Worm (Caenorhabditis elegans) whole organism, young adult: ENCODE results near the gene K04C2.7.

ENCODE experiments used
- B0019.2 ChIP-seq: fragments of 200-800 bp; sonication (Bioruptor generic); conservative IDR thresholded peaks from 2 replicates; pipeline ENCODE4 v1.3.6; 2022; ENCODE audit warnings: missing genetic modification reagents, missing genetic modification characterization, missing compliant biosample characterization
- B0035.1 ChIP-seq: sonication (generic microtip); optimal IDR thresholded peaks from 2 replicates; lab custom pipeline; 2016; ENCODE audit warnings: missing genetic modification characterization, mild to moderate bottlenecking, missing compliant biosample characterization, missing genotype, missing genetic modification reagents
- B0336.3 ChIP-seq: fragments of 200-800 bp; sonication (Bioruptor generic); IDR thresholded peaks from 2 replicates; pipeline ENCODE4 v1.3.6; 2022; ENCODE audit warnings: missing genetic modification characterization, missing compliant biosample characterization
- F23B12.7 ChIP-seq: sonication (generic microtip); optimal IDR thresholded peaks from 2 replicates; lab custom pipeline; 2017; ENCODE audit warnings: missing genetic modification characterization, mild to moderate bottlenecking, missing compliant biosample characterization, antibody characterized with exemption, moderate library complexity; ENCODE audit not compliant: insufficient read depth
- F52B5.7 ChIP-seq: sonication (generic microtip); optimal IDR thresholded peaks from 2 replicates; lab custom pipeline; 2016; ENCODE audit warnings: mild to moderate bottlenecking, missing genetic modification characterization, missing compliant biosample characterization
- F57C9.4 ChIP-seq: sonication (generic microtip); optimal IDR thresholded peaks from 2 replicates; lab custom pipeline; 2017; ENCODE audit warnings: mild to moderate bottlenecking, missing genetic modification characterization, missing compliant biosample characterization
- K12H6.12 ChIP-seq: fragments of 200-800 bp; sonication (Bioruptor generic); optimal IDR thresholded peaks from 2 replicates; lab custom pipeline; 2018; ENCODE audit warnings: mild to moderate bottlenecking, missing genetic modification characterization, missing compliant biosample characterization
- Y56A3A.18 ChIP-seq: fragments of 200-800 bp; sonication (Bioruptor generic); IDR thresholded peaks from 2 replicates; pipeline ENCODE4 v1.3.6; 2022; ENCODE audit warnings: missing genetic modification reagents, missing genetic modification characterization, missing compliant biosample characterization
- ama-1 ChIP-seq, 3 experiments: fragments of 150-350 bp in 1 of 3; sonication (generic microtip) in 2 of 3; optimal IDR thresholded peaks; 2 replicates each; lab custom pipeline; 2014 to 2018; ENCODE audit warnings: missing biosample characterization in 2 of 3, missing genetic modification characterization in 2 of 3, missing genetic modification reagents in 2 of 3
- aptf-2 ChIP-seq: fragments of 200-800 bp; sonication (Bioruptor generic); conservative IDR thresholded peaks from 2 replicates; pipeline ENCODE4 v1.3.6; 2022; ENCODE audit warnings: missing genetic modification reagents, missing genetic modification characterization, missing compliant biosample characterization
- aptf-3 ChIP-seq: fragments of 200-800 bp; sonication (Bioruptor generic); IDR thresholded peaks from 2 replicates; pipeline ENCODE4 v1.3.6; 2022; ENCODE audit warnings: missing genetic modification characterization, missing compliant biosample characterization
- atf-7 ChIP-seq: sonication (generic microtip); optimal IDR thresholded peaks from 2 replicates; lab custom pipeline; 2017; ENCODE audit warnings: mild to moderate bottlenecking, missing genetic modification characterization, missing compliant biosample characterization
- athp-1 ChIP-seq: sonication (generic microtip); optimal IDR thresholded peaks from 2 replicates; lab custom pipeline; 2017; ENCODE audit warnings: mild to moderate bottlenecking, missing genetic modification characterization, missing compliant biosample characterization
- attf-5 ChIP-seq: fragments of 200-800 bp; sonication (Bioruptor generic); optimal IDR thresholded peaks from 2 replicates; lab custom pipeline; 2018; ENCODE audit warnings: mild to moderate bottlenecking, missing genetic modification characterization, missing compliant biosample characterization
- ccch-3 ChIP-seq: fragments of 200-800 bp; sonication (Bioruptor generic); optimal IDR thresholded peaks from 2 replicates; lab custom pipeline; 2018; ENCODE audit warnings: mild to moderate bottlenecking, missing genetic modification characterization, missing compliant biosample characterization
- cebp-1 ChIP-seq, 2 experiments: fragments of 200-800 bp in 1 of 2; sonication (Bioruptor generic) in 1 of 2; sonication (generic microtip) in 1 of 2; IDR thresholded peaks in 1 of 2; optimal IDR thresholded peaks in 1 of 2; 2 replicates each; pipeline versions ENCODE4 v1.3.6 to Lab custom; 2017 to 2022; ENCODE audit warnings: missing compliant biosample characterization in 2 of 2, missing genetic modification characterization in 2 of 2, mild to moderate bottlenecking in 1 of 2, missing genetic modification reagents in 1 of 2, moderate library complexity in 1 of 2
- cebp-2 ChIP-seq: fragments of 200-800 bp; sonication (Bioruptor generic); IDR thresholded peaks from 2 replicates; pipeline ENCODE4 v1.3.6; 2022; ENCODE audit warnings: missing genetic modification characterization, missing compliant biosample characterization
- ceh-100 ChIP-seq: fragments of 200-800 bp; sonication (Bioruptor generic); IDR thresholded peaks from 2 replicates; pipeline ENCODE4 v1.3.6; 2022; ENCODE audit warnings: missing genetic modification reagents, missing genetic modification characterization, missing compliant biosample characterization
- ceh-27 ChIP-seq: fragments of 200-800 bp; sonication (Bioruptor generic); optimal IDR thresholded peaks from 2 replicates; lab custom pipeline; 2018; ENCODE audit warnings: mild to moderate bottlenecking, missing genetic modification characterization, moderate library complexity, missing compliant biosample characterization
- ceh-79 ChIP-seq: sonication (generic microtip); optimal IDR thresholded peaks from 2 replicates; lab custom pipeline; 2017; ENCODE audit warnings: mild to moderate bottlenecking, missing genetic modification characterization, missing compliant biosample characterization
- chd-7 ChIP-seq: sonication (generic microtip); optimal IDR thresholded peaks from 2 replicates; lab custom pipeline; 2016; ENCODE audit warnings: mild to moderate bottlenecking, missing genetic modification characterization, moderate library complexity, missing compliant biosample characterization
- dox-1 ChIP-seq: fragments of 200-800 bp; sonication (Bioruptor generic); IDR thresholded peaks from 2 replicates; pipeline ENCODE4 v1.3.6; 2022; ENCODE audit warnings: missing genetic modification reagents, missing genetic modification characterization, missing compliant biosample characterization
- dpff-1 ChIP-seq: sonication (generic microtip); optimal IDR thresholded peaks from 2 replicates; lab custom pipeline; 2017; ENCODE audit warnings: mild to moderate bottlenecking, missing genetic modification characterization, missing compliant biosample characterization
- dpl-1 ChIP-seq: fragments of 150-350 bp; optimal IDR thresholded peaks from 2 replicates; lab custom pipeline; 2014; ENCODE audit warnings: missing biosample characterization, missing genetic modification reagents, missing genetic modification characterization
- egl-44 ChIP-seq: fragments of 200-800 bp; sonication (Bioruptor generic); IDR thresholded peaks from 2 replicates; pipeline ENCODE4 v1.3.6; 2022; ENCODE audit warnings: missing genetic modification reagents, missing genetic modification characterization, missing compliant biosample characterization
- fkh-3 ChIP-seq: sonication (generic microtip); optimal IDR thresholded peaks from 2 replicates; lab custom pipeline; 2016; ENCODE audit warnings: mild to moderate bottlenecking, missing genetic modification characterization, missing compliant biosample characterization
- gei-17 ChIP-seq: fragments of 200-800 bp; sonication (Bioruptor generic); optimal IDR thresholded peaks from 2 replicates; lab custom pipeline; 2018; ENCODE audit warnings: mild to moderate bottlenecking, missing genetic modification characterization, missing compliant biosample characterization
- hmg-1.2 ChIP-seq: fragments of 200-800 bp; sonication (Bioruptor generic); IDR thresholded peaks from 2 replicates; pipeline ENCODE4 v1.3.6; 2022; ENCODE audit warnings: missing genetic modification reagents, missing genetic modification characterization, missing compliant biosample characterization
- hrde-1 ChIP-seq: sonication (generic microtip); optimal IDR thresholded peaks from 2 replicates; lab custom pipeline; 2016; ENCODE audit warnings: missing genetic modification characterization, mild to moderate bottlenecking, missing compliant biosample characterization, moderate library complexity, missing genotype, missing genetic modification reagents, borderline replicate concordance
- lag-1 ChIP-seq: fragments of 200-800 bp; sonication (Bioruptor generic); IDR thresholded peaks from 2 replicates; pipeline ENCODE4 v1.3.6; 2022; ENCODE audit warnings: missing genetic modification reagents, missing genetic modification characterization, missing compliant biosample characterization
- lin-35 ChIP-seq, 3 experiments: fragments of 150-350 bp in 2 of 3; sonication (generic microtip) in 1 of 3; optimal IDR thresholded peaks; 2 replicates each; lab custom pipeline; 2014 to 2018; ENCODE audit warnings: missing biosample characterization in 3 of 3, missing genetic modification characterization in 3 of 3, missing genetic modification reagents in 3 of 3
- lin-54 ChIP-seq: fragments of 200-800 bp; sonication (Bioruptor generic); optimal IDR thresholded peaks from 2 replicates; lab custom pipeline; 2018; ENCODE audit warnings: mild to moderate bottlenecking, missing genetic modification characterization, missing compliant biosample characterization
- lir-1 ChIP-seq: fragments of 200-800 bp; sonication (Bioruptor generic); conservative IDR thresholded peaks from 2 replicates; pipeline ENCODE4 v1.3.6; 2022; ENCODE audit warnings: missing genetic modification reagents, missing genetic modification characterization, missing compliant biosample characterization
- madf-10 ChIP-seq: sonication (generic microtip); optimal IDR thresholded peaks from 2 replicates; lab custom pipeline; 2016; ENCODE audit warnings: mild to moderate bottlenecking, missing genetic modification characterization, missing compliant biosample characterization
- madf-6 ChIP-seq: fragments of 200-800 bp; sonication (Bioruptor generic); IDR thresholded peaks from 2 replicates; pipeline ENCODE4 v1.3.6; 2022; ENCODE audit warnings: missing genetic modification reagents, missing genetic modification characterization, missing compliant biosample characterization
- nfya-2 ChIP-seq: fragments of 200-800 bp; sonication (Bioruptor generic); IDR thresholded peaks from 2 replicates; pipeline ENCODE4 v1.3.6; 2022; ENCODE audit warnings: missing genetic modification reagents, missing genetic modification characterization, missing compliant biosample characterization
- nhr-179 ChIP-seq: sonication (generic microtip); optimal IDR thresholded peaks from 2 replicates; lab custom pipeline; 2016; ENCODE audit warnings: mild to moderate bottlenecking, missing genetic modification characterization, missing compliant biosample characterization
- nhr-27 ChIP-seq: fragments of 200-800 bp; sonication (Bioruptor generic); optimal IDR thresholded peaks from 2 replicates; lab custom pipeline; 2018; ENCODE audit warnings: mild to moderate bottlenecking, missing genetic modification characterization, moderate library complexity, missing compliant biosample characterization
- snpc-1.3 ChIP-seq: sonication (generic microtip); optimal IDR thresholded peaks from 2 replicates; lab custom pipeline; 2017; ENCODE audit warnings: missing genetic modification characterization, mild to moderate bottlenecking, missing compliant biosample characterization, antibody characterized with exemption, moderate library complexity, missing genotype, missing genetic modification reagents; ENCODE audit not compliant: insufficient read depth
- somi-1 ChIP-seq: fragments of 200-800 bp; sonication (Bioruptor generic); optimal IDR thresholded peaks from 2 replicates; lab custom pipeline; 2018; ENCODE audit warnings: mild to moderate bottlenecking, missing genetic modification characterization, missing compliant biosample characterization
- sptf-2 ChIP-seq: fragments of 200-800 bp; sonication (Bioruptor generic); optimal IDR thresholded peaks from 2 replicates; lab custom pipeline; 2018; ENCODE audit warnings: mild to moderate bottlenecking, missing genetic modification characterization, missing compliant biosample characterization
- tbp1 ChIP-seq: fragments of 200-800 bp; sonication (Bioruptor generic); optimal IDR thresholded peaks from 2 replicates; lab custom pipeline; 2018; ENCODE audit warnings: mild to moderate bottlenecking, missing genetic modification characterization, missing compliant biosample characterization
- tlf-1 ChIP-seq: fragments of 200-800 bp; sonication (Bioruptor generic); optimal IDR thresholded peaks from 2 replicates; lab custom pipeline; 2018; ENCODE audit warnings: mild to moderate bottlenecking, missing genetic modification characterization, missing compliant biosample characterization
- unc-130 ChIP-seq: sonication (generic microtip); optimal IDR thresholded peaks from 2 replicates; lab custom pipeline; 2016; ENCODE audit warnings: missing genetic modification reagents, missing genetic modification characterization, missing compliant biosample characterization
- zfh-2 ChIP-seq: fragments of 200-800 bp; sonication (Bioruptor generic); conservative IDR thresholded peaks from 2 replicates; pipeline ENCODE4 v1.3.6; 2022; ENCODE audit warnings: missing genetic modification reagents, missing genetic modification characterization, missing compliant biosample characterization
- zim-3 ChIP-seq: sonication (generic microtip); optimal IDR thresholded peaks from 2 replicates; lab custom pipeline; 2017; ENCODE audit warnings: mild to moderate bottlenecking, missing genetic modification characterization, moderate library complexity, missing compliant biosample characterization
- ztf-26 ChIP-seq: sonication (generic microtip); optimal IDR thresholded peaks from 2 replicates; lab custom pipeline; 2017; ENCODE audit warnings: missing genetic modification characterization, missing compliant biosample characterization

K04C2.7 gene

DNA sequence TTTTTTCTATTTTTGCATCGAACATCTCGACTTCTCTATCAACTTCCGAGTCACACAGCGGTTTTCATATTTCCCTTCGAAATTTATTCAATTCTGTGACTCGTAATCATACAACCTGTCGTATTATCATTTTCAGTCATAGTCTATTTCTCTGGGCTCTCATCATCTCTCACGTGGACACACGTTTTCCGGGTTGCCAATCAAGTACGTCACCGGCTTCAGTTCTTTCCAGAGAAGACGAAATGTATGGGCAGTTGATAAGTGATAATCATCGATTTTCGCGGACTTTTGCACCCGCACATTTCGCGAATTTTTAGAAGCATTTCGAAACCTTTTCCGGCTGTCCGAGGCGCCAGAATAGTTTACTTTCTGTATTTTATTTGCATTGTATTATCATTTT is 30.6 kb upstream of the K04C2.7 start, which contains the start of gene srv-1 (continued):
- TF ChIP-seq attf-5 (GFP tag; lab: Kevin White, UChicago) (peak; percentile 15), aptf-2 (no peak), ceh-100 (GFP tag; lab: Robert Waterston, UW) (no peak), cebp-1 (GFP tag; IDR thresholded peaks at IDR 0.05; lab: Robert Waterston, UW) (peak; percentile 53; the same call in 1 of the 2 replicates), cebp-1 (tag; optimal IDR thresholded peaks at IDR 0.05; lab: Kevin White, UChicago) (peak; percentile 72), hmg-1.2 (GFP tag; lab: Robert Waterston, UW) (0 out of 2 replicates have a peak, but pooled peaks have one; percentile 16), ztf-26 (tag; lab: Kevin White, UChicago) (no peak), aptf-3 (GFP tag; lab: Robert Waterston, UW) (no peak), K12H6.12 (tag; lab: Kevin White, UChicago) (no peak), nfya-2 (GFP tag; lab: Robert Waterston, UW) (no peak), dox-1 (GFP tag; lab: Robert Waterston, UW) (peak; percentile 27; the same call in 1 of the 2 replicates), Y56A3A.18 (GFP tag; lab: Robert Waterston, UW) (no peak), nhr-27 (tag; lab: Kevin White, UChicago) (no peak), lir-1 (GFP tag; lab: Robert Waterston, UW) (0 out of 2 replicates have a peak, but pooled peaks have one; percentile 9), lag-1 (no peak), somi-1 (GFP tag; lab: Kevin White, UChicago) (no peak), dpff-1 (tag; lab: Kevin White, UChicago) (no peak), lin-35 (GFP tag; optimal IDR thresholded peaks at IDR 0.05; lab: Kevin White, UChicago) (no peak), ccch-3 (GFP tag; lab: Kevin White, UChicago) (no peak), lin-54 (GFP tag; lab: Kevin White, UChicago) (peak; percentile 33), ceh-27 (GFP tag; lab: Kevin White, UChicago) (no peak), B0019.2 (GFP tag; lab: Robert Waterston, UW) (no peak), unc-130 (GFP tag; lab: Kevin White, UChicago) (no peak), athp-1 (tag; lab: Kevin White, UChicago) (no peak), snpc-1.3 (tag; lab: Kevin White, UChicago) (no peak), ceh-79 (tag; lab: Kevin White, UChicago) (no peak), tbp1 (GFP tag; lab: Kevin White, UChicago) (peak; percentile 32), zfh-2 (GFP tag; lab: Robert Waterston, UW) (no peak), zim-3 (tag; lab: Kevin White, UChicago) (no peak), F52B5.7 (no peak), madf-10 (peak; percentile 25), fkh-3 (tag; lab: Kevin White, UChicago) (no peak), chd-7 (tag; lab: Kevin White, UChicago) (no peak), cebp-2 (0 out of 2 replicates have a peak, but pooled peaks have one; percentile 31), ama-1 (optimal IDR thresholded peaks at IDR 0.05; lab: Kevin White, UChicago) (no peak), ama-1 (GFP tag; optimal IDR thresholded peaks at IDR 0.05; lab: Kevin White, UChicago) (no peak), F23B12.7 (tag; lab: Kevin White, UChicago) (no peak)

- TF ChIP-seq ama-1 (optimal IDR thresholded peaks at IDR 0.05; lab: Kevin White, UChicago) (no peak), ama-1 (GFP tag; optimal IDR thresholded peaks at IDR 0.05; lab: Kevin White, UChicago) (no peak), nhr-179 (no peak), madf-6 (no peak), dpl-1 (no peak), atf-7 (no peak), F57C9.4 (no peak), B0035.1 (tag; lab: Kevin White, UChicago) (no peak), egl-44 (no peak), cebp-2 (no peak), chd-7 (tag; lab: Kevin White, UChicago) (no peak), sptf-2 (no peak), hrde-1 (tag; lab: Kevin White, UChicago) (no peak), tlf-1 (no peak), ceh-27 (GFP tag; lab: Kevin White, UChicago) (no peak), B0336.3 (GFP tag; lab: Robert Waterston, UW) (no peak), cebp-1 (GFP tag; IDR thresholded peaks at IDR 0.05; lab: Robert Waterston, UW) (no peak), cebp-1 (tag; optimal IDR thresholded peaks at IDR 0.05; lab: Kevin White, UChicago) (no peak), dpff-1 (tag; lab: Kevin White, UChicago) (no peak), gei-17 (GFP tag; lab: Kevin White, UChicago) (no peak)
Measured at ce11 chrIII:6856709-6857108, 24.2 kb upstream of the K04C2.7 start, which contains the start of gene zak-1. Gene zak-1, minus strand, starts transcription at chrIII:6856809.
